Fruit fly (Drosophila melanogaster): Measurements from ENCODE around the gene pins.

pins gene

dm6 chr3R:27605534-27606250 lies 23.1 kb downstream of the pins start (continued):
- TF ChIP-seq CG11504 (tag; optimal IDR thresholded peaks at IDR 0.05) = peak; percentile 14
- peak; percentile 51 for TF ChIP-seq mirr (GFP tag; optimal IDR thresholded peaks at IDR 0.05)
- peak; percentile 12; the same call in 1 of the 3 replicates for TF ChIP-seq CG6175 (GFP tag; IDR thresholded peaks at IDR 0.05)
- TF ChIP-seq usp (GFP tag; optimal IDR thresholded peaks at IDR 0.05) = no peak
- no peak for TF ChIP-seq amos (GFP tag; IDR thresholded peaks at IDR 0.05; ENCODE audit: partially characterized antibody)
- no peak for TF ChIP-seq eyg (GFP tag; optimal IDR thresholded peaks at IDR 0.05)
- TF ChIP-seq dmrt11E (tag; optimal IDR thresholded peaks at IDR 0.05) = no peak
- no peak for TF ChIP-seq Eip74EF (GFP tag; optimal IDR thresholded peaks at IDR 0.05)
- no peak for TF ChIP-seq CG2875 (GFP tag; optimal IDR thresholded peaks at IDR 0.05)
- no peak for TF ChIP-seq sob (GFP tag; IDR thresholded peaks at IDR 0.05)
- TF ChIP-seq CG17359 (tag; optimal IDR thresholded peaks at IDR 0.05) = no peak
- TF ChIP-seq mam (GFP tag; optimal IDR thresholded peaks at IDR 0.05) = no peak
- TF ChIP-seq sug (tag; optimal IDR thresholded peaks at IDR 0.05) = peak; percentile 81
- TF ChIP-seq HHEX (GFP tag; optimal IDR thresholded peaks at IDR 0.05) = no peak
- TF ChIP-seq CG13894 (tag; optimal IDR thresholded peaks at IDR 0.05) = no peak
- no peak for TF ChIP-seq org-1 (GFP tag; optimal IDR thresholded peaks at IDR 0.05)
- no peak for TF ChIP-seq ranshi (GFP tag; IDR thresholded peaks at IDR 0.05)
- TF ChIP-seq CG33557 (GFP tag; optimal IDR thresholded peaks at IDR 0.05) = no peak
- TF ChIP-seq salm (tag; optimal IDR thresholded peaks at IDR 0.05) = no peak
- no peak for TF ChIP-seq CG11723 (GFP tag; optimal IDR thresholded peaks at IDR 0.05)
- peak; percentile 55 for TF ChIP-seq row (GFP tag; IDR thresholded peaks at IDR 0.05)
- no peak for TF ChIP-seq CG12942 (GFP tag; optimal IDR thresholded peaks at IDR 0.05)
- TF ChIP-seq CG42726 (GFP tag; IDR thresholded peaks at IDR 0.05; ENCODE audit: partially characterized antibody) = no peak
- no peak for TF ChIP-seq Dip2 (GFP tag; IDR thresholded peaks at IDR 0.05)
- no peak for TF ChIP-seq CG43689 (GFP tag; IDR thresholded peaks at IDR 0.05)
- no peak for TF ChIP-seq sim (GFP tag; IDR thresholded peaks at IDR 0.05)
- TF ChIP-seq lmd (GFP tag; IDR thresholded peaks at IDR 0.05) = no peak
- TF ChIP-seq bab2 (GFP tag; optimal IDR thresholded peaks at IDR 0.05) = no peak
- TF ChIP-seq CG34422 (GFP tag; IDR thresholded peaks at IDR 0.05) = peak; percentile 28; the same call in 1 of the 3 replicates
- TF ChIP-seq zen2 (GFP tag; IDR thresholded peaks at IDR 0.05; ENCODE audit: partially characterized antibody) = no peak
- no peak for TF ChIP-seq sc (optimal IDR thresholded peaks at IDR 0.05)
- no peak for TF ChIP-seq sc (GFP tag; optimal IDR thresholded peaks at IDR 0.05)
- TF ChIP-seq CG5180 (GFP tag; optimal IDR thresholded peaks at IDR 0.05) = peak; percentile 12
- TF ChIP-seq bowl (GFP tag; IDR thresholded peaks at IDR 0.05) = no peak
- TF ChIP-seq Rx (GFP tag; IDR thresholded peaks at IDR 0.05) = no peak
- no peak for TF ChIP-seq shn (GFP tag; optimal IDR thresholded peaks at IDR 0.05)
- TF ChIP-seq Rfx (GFP tag; IDR thresholded peaks at IDR 0.05) = no peak
- TF ChIP-seq CG32532 (GFP tag; IDR thresholded peaks at IDR 0.05) = no peak
- TF ChIP-seq ssp (GFP tag; IDR thresholded peaks at IDR 0.05) = no peak
- TF ChIP-seq CG13424 (tag; optimal IDR thresholded peaks at IDR 0.05) = no peak
- TF ChIP-seq exex (tag; optimal IDR thresholded peaks at IDR 0.05) = peak; percentile 78
- no peak for TF ChIP-seq Poxn (GFP tag; IDR thresholded peaks at IDR 0.05)
- TF ChIP-seq CG18599 (GFP tag; optimal IDR thresholded peaks at IDR 0.05) = peak; percentile 18
- TF ChIP-seq Med (GFP tag) = peak; percentile 68
- TF ChIP-seq CG13775 (GFP tag; optimal IDR thresholded peaks at IDR 0.05) = no peak
- no peak for TF ChIP-seq ind (GFP tag; optimal IDR thresholded peaks at IDR 0.05)
- TF ChIP-seq Ets65A (GFP tag) = no peak
- TF ChIP-seq Dfd (GFP tag; optimal IDR thresholded peaks at IDR 0.05) = no peak
- no peak for TF ChIP-seq Lim3 (GFP tag; IDR thresholded peaks at IDR 0.05)
- no peak for TF ChIP-seq CG7786 (GFP tag; optimal IDR thresholded peaks at IDR 0.05)
- TF ChIP-seq CG3281 (GFP tag; optimal IDR thresholded peaks at IDR 0.05) = peak; percentile 32

All from whole organism, embryonic.